Fruit fly (Drosophila melanogaster) whole organism, embryonic: ENCODE measurements around the gene CG3368.

Experiments used
- Ada2b ChIP-seq: fragments of 200-800 bp; sonication (Bioruptor generic); IDR thresholded peaks from 2 replicates; pipeline ENCODE4 v1.3.6; 2022; ENCODE audit warnings: missing biosample characterization, missing genetic modification characterization
- Asciz ChIP-seq: fragments of 200-800 bp; sonication (Bioruptor generic); optimal IDR thresholded peaks from 2 replicates; lab custom pipeline; 2017; ENCODE audit warnings: missing biosample characterization, mild to moderate bottlenecking, missing genetic modification characterization, missing genetic modification reagents
- CG11456 ChIP-seq: fragments of 200-800 bp; sonication (Bioruptor generic); IDR thresholded peaks from 3 replicates; pipeline ENCODE4 v1.3.6; 2022; ENCODE audit warnings: missing biosample characterization, missing genetic modification characterization
- CG13775 ChIP-seq: fragments of 200-800 bp; sonication (Bioruptor generic); optimal IDR thresholded peaks from 3 replicates; lab custom pipeline; 2017; ENCODE audit warnings: missing biosample characterization, mild to moderate bottlenecking, missing genetic modification characterization
- CG14441 ChIP-seq: fragments of 200-800 bp; sonication (Bioruptor generic); IDR thresholded peaks from 2 replicates; pipeline ENCODE4 v1.3.6; 2022; ENCODE audit warnings: missing biosample characterization, missing genetic modification characterization
- CG15011 ChIP-seq: fragments of 200-800 bp; sonication (Bioruptor generic); optimal IDR thresholded peaks from 3 replicates; lab custom pipeline; 2018; ENCODE audit warnings: missing biosample characterization, mild to moderate bottlenecking, missing genetic modification characterization
- CG16779 ChIP-seq: fragments of 200-800 bp; sonication (Bioruptor generic); IDR thresholded peaks from 2 replicates; pipeline ENCODE4 v1.3.6; 2022; ENCODE audit warnings: missing biosample characterization, missing genetic modification characterization
- CG17361 ChIP-seq: fragments of 200-800 bp; sonication (Bioruptor generic); IDR thresholded peaks from 3 replicates; pipeline ENCODE4 v1.3.6; 2022; ENCODE audit warnings: missing biosample characterization, missing genetic modification characterization
- CG18011 ChIP-seq: fragments of 200-800 bp; sonication (Bioruptor generic); optimal IDR thresholded peaks from 2 replicates; lab custom pipeline; 2017; ENCODE audit warnings: missing biosample characterization, missing genetic modification characterization, mild to moderate bottlenecking, moderate library complexity, missing genotype
- CG2120 ChIP-seq: fragments of 200-800 bp; sonication (Bioruptor generic); optimal IDR thresholded peaks from 3 replicates; lab custom pipeline; 2016; ENCODE audit warnings: missing biosample characterization, missing genetic modification characterization
- CG3065 ChIP-seq: fragments of 200-800 bp; sonication (Bioruptor generic); optimal IDR thresholded peaks from 2 replicates; lab custom pipeline; 2016; ENCODE audit warnings: missing biosample characterization, missing genetic modification characterization
- CG4404 ChIP-seq: fragments of 200-800 bp; sonication (Bioruptor generic); IDR thresholded peaks from 2 replicates; pipeline ENCODE4 v1.3.6; 2022; ENCODE audit warnings: missing biosample characterization, missing genetic modification characterization
- CG4424 ChIP-seq: fragments of 200-800 bp; sonication (Bioruptor generic); optimal IDR thresholded peaks from 3 replicates; lab custom pipeline; 2016; ENCODE audit warnings: missing biosample characterization, missing genetic modification characterization
- CG4730 ChIP-seq: fragments of 200-800 bp; sonication (Bioruptor generic); IDR thresholded peaks from 2 replicates; pipeline ENCODE4 v1.3.6; 2022; ENCODE audit warnings: missing biosample characterization, missing genetic modification characterization
- CG4820 ChIP-seq: fragments of 200-800 bp; sonication (Bioruptor generic); optimal IDR thresholded peaks from 3 replicates; lab custom pipeline; 2016; ENCODE audit warnings: missing biosample characterization, missing genetic modification characterization
- CG4854 ChIP-seq: fragments of 200-800 bp; sonication (Bioruptor generic); optimal IDR thresholded peaks from 2 replicates; lab custom pipeline; 2016; ENCODE audit warnings: missing biosample characterization, missing genetic modification characterization, inconsistent platforms
- CG6272 ChIP-seq: fragments of 200-800 bp; sonication (Bioruptor generic); IDR thresholded peaks from 2 replicates; pipeline ENCODE4 v1.3.6; 2022; ENCODE audit warnings: missing biosample characterization, missing genetic modification characterization
- CG6654 ChIP-seq: fragments of 200-800 bp; sonication (Bioruptor generic); optimal IDR thresholded peaks from 2 replicates; lab custom pipeline; 2017; ENCODE audit warnings: missing biosample characterization, mild to moderate bottlenecking, missing genetic modification characterization
- CG7839 ChIP-seq: fragments of 200-800 bp; sonication (Bioruptor generic); optimal IDR thresholded peaks from 3 replicates; lab custom pipeline; 2018; ENCODE audit warnings: missing biosample characterization, mild to moderate bottlenecking, missing genetic modification characterization, moderate library complexity
- CG7928 ChIP-seq: fragments of 200-800 bp; sonication (Bioruptor generic); optimal IDR thresholded peaks from 2 replicates; lab custom pipeline; 2017; ENCODE audit warnings: missing biosample characterization, mild to moderate bottlenecking, missing genetic modification characterization
- CG8924 ChIP-seq: fragments of 200-800 bp; optimal IDR thresholded peaks from 3 replicates; lab custom pipeline; 2019; ENCODE audit warnings: missing biosample characterization, mild to moderate bottlenecking, missing genetic modification characterization, moderate library complexity
- CG9727 ChIP-seq: fragments of 200-800 bp; sonication (Bioruptor generic); optimal IDR thresholded peaks from 3 replicates; lab custom pipeline; 2017; ENCODE audit warnings: missing biosample characterization, mild to moderate bottlenecking, missing genetic modification characterization
- H15 ChIP-seq: fragments of 200-800 bp; sonication (Bioruptor generic); IDR thresholded peaks from 3 replicates; pipeline ENCODE4 v1.3.6; 2022; ENCODE audit warnings: missing biosample characterization, missing genetic modification characterization
- Med ChIP-seq: fragments of 200-800 bp; sonication (Bioruptor generic); peaks from one replicate; lab custom pipeline; 2016; ENCODE audit warnings: missing biosample characterization, missing genetic modification characterization, mild to moderate bottlenecking, inconsistent platforms, moderate library complexity
- Mes4 ChIP-seq: fragments of 200-800 bp; sonication (Bioruptor generic); optimal IDR thresholded peaks from 2 replicates; lab custom pipeline; 2016; ENCODE audit warnings: missing biosample characterization, missing genetic modification characterization
- NC2β ChIP-seq: fragments of 200-800 bp; sonication (Bioruptor generic); optimal IDR thresholded peaks from 2 replicates; lab custom pipeline; 2016; ENCODE audit warnings: missing biosample characterization, missing genetic modification characterization
- Ptx1 ChIP-seq: fragments of 200-800 bp; sonication (Bioruptor generic); IDR thresholded peaks from 2 replicates; pipeline ENCODE4 v1.3.6; 2022; ENCODE audit warnings: missing biosample characterization, missing genetic modification characterization
- Spps ChIP-seq: fragments of 200-800 bp; sonication (Bioruptor generic); optimal IDR thresholded peaks from 2 replicates; lab custom pipeline; 2018; ENCODE audit warnings: missing biosample characterization, mild to moderate bottlenecking, missing genetic modification characterization
- ac ChIP-seq: fragments of 200-800 bp; sonication (Bioruptor generic); optimal IDR thresholded peaks from 3 replicates; lab custom pipeline; 2017; ENCODE audit warnings: missing biosample characterization, mild to moderate bottlenecking, missing genetic modification characterization
- bab2 ChIP-seq: fragments of 200-800 bp; sonication (Bioruptor generic); optimal IDR thresholded peaks from 2 replicates; lab custom pipeline; 2016; ENCODE audit warnings: missing biosample characterization, missing genetic modification characterization
- bcd ChIP-seq: fragments of 200-800 bp; sonication (Bioruptor generic); optimal IDR thresholded peaks from 2 replicates; lab custom pipeline; 2017; ENCODE audit warnings: missing biosample characterization, mild to moderate bottlenecking, missing genetic modification characterization
- bigmax ChIP-seq: fragments of 200-800 bp; sonication (Bioruptor generic); optimal IDR thresholded peaks from 2 replicates; lab custom pipeline; 2018; ENCODE audit warnings: missing biosample characterization, mild to moderate bottlenecking, missing genetic modification characterization
- bowl ChIP-seq: fragments of 200-800 bp; sonication (Bioruptor generic); IDR thresholded peaks from 2 replicates; pipeline ENCODE4 v1.3.6; 2022; ENCODE audit warnings: missing biosample characterization, missing genetic modification characterization
- cato ChIP-seq: fragments of 200-800 bp; sonication (Bioruptor generic); optimal IDR thresholded peaks from 2 replicates; lab custom pipeline; 2016; ENCODE audit warnings: missing biosample characterization, missing genetic modification characterization, borderline replicate concordance
- caup ChIP-seq: fragments of 200-800 bp; sonication (Bioruptor generic); optimal IDR thresholded peaks from 3 replicates; lab custom pipeline; 2017; ENCODE audit warnings: missing biosample characterization, mild to moderate bottlenecking, missing genetic modification characterization, moderate library complexity; ENCODE audit not compliant: severe bottlenecking
- dimm ChIP-seq: fragments of 200-800 bp; sonication (Bioruptor generic); IDR thresholded peaks from 2 replicates; pipeline ENCODE4 v1.3.6; 2022; ENCODE audit warnings: missing biosample characterization, missing genetic modification characterization
- ewg ChIP-seq: fragments of 200-800 bp; sonication (Bioruptor generic); optimal IDR thresholded peaks from 3 replicates; lab custom pipeline; 2017; ENCODE audit warnings: mild to moderate bottlenecking, missing biosample characterization, missing genetic modification reagents, missing genetic modification characterization
- gem ChIP-seq: fragments of 200-800 bp; sonication (Bioruptor generic); optimal IDR thresholded peaks from 2 replicates; lab custom pipeline; 2019; ENCODE audit warnings: missing biosample characterization, mild to moderate bottlenecking, missing genetic modification characterization, moderate library complexity
- ind ChIP-seq: fragments of 200-800 bp; sonication (Bioruptor generic); optimal IDR thresholded peaks from 3 replicates; lab custom pipeline; 2016; ENCODE audit warnings: missing biosample characterization, missing genetic modification characterization
- mam ChIP-seq: fragments of 200-800 bp; sonication (Bioruptor generic); optimal IDR thresholded peaks from 3 replicates; lab custom pipeline; 2016; ENCODE audit warnings: missing biosample characterization, missing genetic modification characterization
- nau ChIP-seq: fragments of 200-800 bp; sonication (Bioruptor generic); optimal IDR thresholded peaks from 3 replicates; lab custom pipeline; 2017; ENCODE audit warnings: missing biosample characterization, mild to moderate bottlenecking, missing genetic modification characterization, missing genetic modification reagents
- nerfin-1 ChIP-seq: fragments of 200-800 bp; sonication (Bioruptor generic); optimal IDR thresholded peaks from 3 replicates; lab custom pipeline; 2019; ENCODE audit warnings: missing biosample characterization, mild to moderate bottlenecking, missing genetic modification characterization, moderate library complexity
- nom ChIP-seq: fragments of 200-800 bp; sonication (Bioruptor generic); optimal IDR thresholded peaks from 2 replicates; lab custom pipeline; 2017; ENCODE audit warnings: missing biosample characterization, missing genetic modification characterization, mild to moderate bottlenecking, moderate library complexity, missing genetic modification reagents
- pum ChIP-seq: fragments of 200-800 bp; sonication (Bioruptor generic); optimal IDR thresholded peaks from 2 replicates; lab custom pipeline; 2016; ENCODE audit warnings: missing biosample characterization, missing genetic modification characterization
- run ChIP-seq: fragments of 200-800 bp; sonication (Bioruptor generic); optimal IDR thresholded peaks from 3 replicates; lab custom pipeline; 2018; ENCODE audit warnings: missing biosample characterization, mild to moderate bottlenecking, missing genetic modification characterization
- sens ChIP-seq: fragments of 200-800 bp; sonication (Bioruptor generic); peaks from one replicate; lab custom pipeline; 2016; ENCODE audit warnings: missing biosample characterization, missing genetic modification characterization
- sisA ChIP-seq: fragments of 200-800 bp; sonication (Bioruptor generic); IDR thresholded peaks from 2 replicates; pipeline ENCODE4 v1.3.6; 2022; ENCODE audit warnings: missing biosample characterization, missing genetic modification characterization
- sr ChIP-seq: fragments of 200-800 bp; sonication (Bioruptor generic); IDR thresholded peaks from 3 replicates; pipeline ENCODE4 v1.3.6; 2022; ENCODE audit warnings: missing biosample characterization, missing genetic modification characterization
- tap ChIP-seq: fragments of 200-800 bp; optimal IDR thresholded peaks from 3 replicates; lab custom pipeline; 2019; ENCODE audit warnings: missing biosample characterization, mild to moderate bottlenecking, missing genetic modification characterization, moderate library complexity
- trh ChIP-seq: fragments of 200-800 bp; sonication (Bioruptor generic); optimal IDR thresholded peaks from 2 replicates; lab custom pipeline; 2016; ENCODE audit warnings: missing biosample characterization, missing genetic modification characterization
- twi ChIP-seq: fragments of 200-800 bp; optimal IDR thresholded peaks from 2 replicates; lab custom pipeline; 2019; ENCODE audit warnings: missing biosample characterization, mild to moderate bottlenecking, missing genetic modification characterization, moderate library complexity
- zf30C ChIP-seq: fragments of 200-800 bp; sonication (Bioruptor generic); optimal IDR thresholded peaks from 3 replicates; lab custom pipeline; 2018; ENCODE audit warnings: missing biosample characterization, mild to moderate bottlenecking, missing genetic modification characterization

The CG3368 gene

dm6 chr3R:27246264-27246663 lies 37.3 kb upstream of the CG3368 start (continued):
- TF ChIP-seq dimm (GFP tag; lab: Robert Waterston, UW) (no peak), CG11456 (GFP tag; lab: Robert Waterston, UW) (no peak), trh (GFP tag; lab: Kevin White, UChicago) (no peak), CG4854 (GFP tag; lab: Kevin White, UChicago) (no peak), ac (GFP tag; lab: Kevin White, UChicago) (peak; percentile 5), Mes4 (GFP tag; lab: Kevin White, UChicago) (no peak), CG15011 (GFP tag; lab: Kevin White, UChicago) (peak; percentile 71), CG17361 (GFP tag; lab: Robert Waterston, UW) (peak; percentile 94), bcd (GFP tag; lab: Kevin White, UChicago) (peak; percentile 67), CG13775 (GFP tag; lab: Kevin White, UChicago) (peak; percentile 52), CG9727 (GFP tag; lab: Kevin White, UChicago) (peak; percentile 87), ind (GFP tag; lab: Kevin White, UChicago) (peak; percentile 69), sens (GFP tag; lab: Kevin White, UChicago) (peak; percentile 82), bigmax (GFP tag; lab: Kevin White, UChicago) (no peak), bab2 (GFP tag; lab: Kevin White, UChicago) (no peak), CG4820 (GFP tag; lab: Kevin White, UChicago) (peak; percentile 50), tap (tag; lab: Kevin White, UChicago) (peak; percentile 91), mam (GFP tag; lab: Kevin White, UChicago) (no peak), nom (GFP tag; lab: Kevin White, UChicago) (peak; percentile 56), nerfin-1 (tag; lab: Kevin White, UChicago) (peak; percentile 87), CG18011 (GFP tag; lab: Kevin White, UChicago) (no peak), twi (peak; percentile 78), CG7928 (GFP tag; lab: Kevin White, UChicago) (no peak), CG2120 (peak; percentile 31), CG16779 (GFP tag; lab: Robert Waterston, UW) (no peak), NC2β (GFP tag; lab: Kevin White, UChicago) (no peak), CG8924 (tag; lab: Kevin White, UChicago) (peak; percentile 94), run (peak; percentile 89), Med (GFP tag; lab: Kevin White, UChicago) (no peak), Ptx1 (peak; percentile 69), sr (no peak), CG4404 (GFP tag; lab: Robert Waterston, UW) (no peak), ewg (GFP tag; lab: Kevin White, UChicago) (peak; percentile 54), gem (peak; percentile 93), CG3065 (GFP tag; lab: Kevin White, UChicago) (peak; percentile 12), cato (GFP tag; lab: Kevin White, UChicago) (peak; percentile 41), bowl (GFP tag; lab: Robert Waterston, UW) (0 out of 2 replicates have a peak, but pooled peaks have one; percentile 6), CG4730 (GFP tag; lab: Robert Waterston, UW) (peak; percentile 31; the same call in 1 of the 2 replicates), zf30C (GFP tag; lab: Kevin White, UChicago) (no peak), CG4424 (GFP tag; lab: Kevin White, UChicago) (peak; percentile 42), nau (no peak), CG14441 (GFP tag; lab: Robert Waterston, UW) (no peak), CG6654 (GFP tag; lab: Kevin White, UChicago) (peak; percentile 38), H15 (no peak), CG6272 (no peak), Spps (tag; lab: Kevin White, UChicago) (peak; percentile 76), Asciz (GFP tag; lab: Kevin White, UChicago) (peak; percentile 74), sisA (peak; percentile 40; the same call in 1 of the 2 replicates), CG7839 (tag; lab: Kevin White, UChicago) (peak; percentile 92), pum (GFP tag; lab: Kevin White, UChicago) (no peak), Ada2b (GFP tag; lab: Robert Waterston, UW) (no peak), caup (peak; percentile 71)
